Worm (Caenorhabditis elegans): ENCODE measurements around the gene lido-13.

DNA sequence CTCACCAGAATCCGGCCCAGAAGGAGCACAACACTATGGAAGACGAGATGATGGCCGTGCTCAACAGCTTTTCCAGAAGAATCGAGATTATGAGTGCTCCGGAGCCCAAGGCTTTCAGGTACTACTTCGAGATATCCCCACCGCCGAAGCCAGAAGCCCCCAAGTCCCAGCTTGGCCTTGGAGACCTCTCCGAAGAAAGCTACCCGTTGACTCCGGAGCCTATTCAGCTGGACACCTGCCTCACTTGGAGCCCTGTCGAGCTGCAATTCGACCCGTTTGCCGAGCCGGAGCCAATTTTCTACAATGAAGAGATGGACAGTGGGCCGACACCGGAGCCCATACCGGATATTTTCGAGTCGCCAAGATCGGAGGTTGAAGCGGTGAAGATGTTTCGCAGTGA, 7.5 kb upstream of the lido-13 start:
- TF ChIP-seq unc-62 (GFP tag; optimal IDR thresholded peaks at IDR 0.05 in 1 of 2) (no peak), unc-62 (tag; optimal IDR thresholded peaks at IDR 0.05) (no peak), Y48G9A.11 (GFP tag; IDR thresholded peaks at IDR 0.05) (no peak), ZK546.5 (tag; optimal IDR thresholded peaks at IDR 0.05) (no peak)

All from whole organism, L4 larva.